Worm (Caenorhabditis elegans) whole organism, L1 larva: ENCODE measurements around the gene acr-15.
A peak's percentile ranks its signal among the peaks of the same experiment; 100 is the strongest.

Source experiments
- C04F5.9 ChIP-seq: sonication (generic microtip); optimal IDR thresholded peaks from 2 replicates; lab custom pipeline; 2016; ENCODE audit warnings: missing genetic modification characterization, missing compliant biosample characterization
- C34B4.2 ChIP-seq: sonication (generic microtip); optimal IDR thresholded peaks from 2 replicates; lab custom pipeline; 2017; ENCODE audit warnings: mild to moderate bottlenecking, missing genetic modification characterization, missing compliant biosample characterization
- Y116A8C.19 ChIP-seq: sonication (generic microtip); optimal IDR thresholded peaks from 2 replicates; lab custom pipeline; 2016; ENCODE audit warnings: missing compliant biosample characterization, missing genetic modification characterization, borderline replicate concordance
- ceh-63 ChIP-seq: fragments of 200-800 bp; sonication (Bioruptor generic); optimal IDR thresholded peaks from 2 replicates; lab custom pipeline; 2018; ENCODE audit warnings: mild to moderate bottlenecking, missing genetic modification characterization, missing compliant biosample characterization
- ceh-82 ChIP-seq, 3 experiments: fragments of 150-350 bp in 1 of 3; sonication (generic microtip) in 2 of 3; optimal IDR thresholded peaks; 2 replicates each; lab custom pipeline; 2014 to 2017; ENCODE audit warnings: missing biosample characterization in 3 of 3, missing genetic modification characterization in 3 of 3
- ceh-88 ChIP-seq: fragments of 200-800 bp; sonication (Bioruptor generic); IDR thresholded peaks from 2 replicates; pipeline ENCODE4 v1.3.6; 2022; ENCODE audit warnings: missing genetic modification characterization, missing compliant biosample characterization
- ceh-90 ChIP-seq: sonication (generic microtip); optimal IDR thresholded peaks from 2 replicates; lab custom pipeline; 2016; ENCODE audit warnings: missing genetic modification characterization, missing compliant biosample characterization
- efl-1 ChIP-seq, 4 experiments: fragments of 150-350 bp; optimal IDR thresholded peaks in 3 of 4; peaks in 1 of 4; 1 replicate in 1 of 4; 2 replicates in 3 of 4; lab custom pipeline; 2014; ENCODE audit warnings: missing biosample characterization in 2 of 4, missing genetic modification characterization in 2 of 4, missing genetic modification reagents in 2 of 4
- egl-13 ChIP-seq: sonication (generic microtip); optimal IDR thresholded peaks from 2 replicates; lab custom pipeline; 2016; ENCODE audit warnings: missing genotype, missing genetic modification reagents, missing genetic modification characterization, missing compliant biosample characterization
- egl-27 ChIP-seq, 2 experiments: fragments of 150-350 bp in 1 of 2; sonication (generic microtip); optimal IDR thresholded peaks; 3 replicates each; lab custom pipeline; 2017 to 2018; ENCODE audit warnings: missing biosample characterization in 2 of 2, missing genetic modification characterization in 2 of 2, missing genetic modification reagents in 2 of 2
- elt-2 ChIP-seq: sonication (generic microtip); optimal IDR thresholded peaks from 2 replicates; lab custom pipeline; 2016; ENCODE audit warnings: missing genetic modification characterization, mild to moderate bottlenecking, inconsistent platforms, missing compliant biosample characterization, missing genetic modification reagents
- elt-3 ChIP-seq, 6 experiments: fragments of 150-350 bp in 1 of 6; sonication (generic microtip); optimal IDR thresholded peaks; 2 replicates each; lab custom pipeline; 2017 to 2018; ENCODE audit warnings: missing biosample characterization in 6 of 6, missing genetic modification characterization in 6 of 6, inconsistent platforms in 1 of 6
- ets-5 ChIP-seq: fragments of 200-800 bp; sonication (Bioruptor generic); IDR thresholded peaks from 2 replicates; pipeline ENCODE4 v1.3.6; 2022; ENCODE audit warnings: missing genetic modification characterization, missing compliant biosample characterization
- fkh-10 ChIP-seq: sonication (generic microtip); optimal IDR thresholded peaks from 2 replicates; lab custom pipeline; 2017; ENCODE audit warnings: missing biosample characterization, missing genetic modification reagents, missing genetic modification characterization
- fkh-4 ChIP-seq: sonication (generic microtip); optimal IDR thresholded peaks from 2 replicates; lab custom pipeline; 2016; ENCODE audit warnings: missing compliant biosample characterization, missing genetic modification characterization, borderline replicate concordance
- fkh-8 ChIP-seq: sonication (generic microtip); optimal IDR thresholded peaks from 2 replicates; lab custom pipeline; 2016; ENCODE audit warnings: mild to moderate bottlenecking, missing genetic modification characterization, missing compliant biosample characterization
- fos-1 ChIP-seq: fragments of 150-350 bp; optimal IDR thresholded peaks from 2 replicates; lab custom pipeline; 2014; ENCODE audit warnings: missing biosample characterization, missing genetic modification characterization
- hlh-17 ChIP-seq: fragments of 200-800 bp; sonication (Bioruptor generic); optimal IDR thresholded peaks from 2 replicates; lab custom pipeline; 2018; ENCODE audit warnings: missing genetic modification characterization, mild to moderate bottlenecking, missing compliant biosample characterization, moderate library complexity, borderline replicate concordance
- hpl-2 ChIP-seq: fragments of 150-350 bp; optimal IDR thresholded peaks from 2 replicates; lab custom pipeline; 2014; ENCODE audit warnings: missing biosample characterization, missing genetic modification reagents, missing genetic modification characterization
- irx-1 ChIP-seq: sonication (generic microtip); optimal IDR thresholded peaks from 2 replicates; lab custom pipeline; 2016; ENCODE audit warnings: missing genetic modification characterization, missing compliant biosample characterization
- isw-1 ChIP-seq: fragments of 200-800 bp; sonication (Bioruptor generic); IDR thresholded peaks from 2 replicates; pipeline ENCODE4 v1.3.6; 2022; ENCODE audit warnings: missing genetic modification characterization, missing compliant biosample characterization
- lin-13 ChIP-seq: fragments of 150-350 bp; optimal IDR thresholded peaks from 2 replicates; lab custom pipeline; 2014; ENCODE audit warnings: missing biosample characterization, missing genetic modification reagents, missing genetic modification characterization
- lsy-2 ChIP-seq, 2 experiments: fragments of 150-350 bp; optimal IDR thresholded peaks; 2 replicates each; lab custom pipeline; 2014; ENCODE audit warnings: missing biosample characterization in 2 of 2, missing genetic modification characterization in 2 of 2
- mab-9 ChIP-seq: fragments of 200-800 bp; sonication (Bioruptor generic); IDR thresholded peaks from 2 replicates; pipeline ENCODE4 v1.3.6; 2022; ENCODE audit warnings: missing genetic modification reagents, missing genetic modification characterization, missing compliant biosample characterization
- mdl-1 ChIP-seq, 2 experiments: fragments of 150-350 bp; optimal IDR thresholded peaks; 2 replicates each; lab custom pipeline; 2014 to 2017; ENCODE audit warnings: missing biosample characterization in 2 of 2, missing genetic modification characterization in 2 of 2, inconsistent platforms in 1 of 2
- mef-2 ChIP-seq: fragments of 150-350 bp; optimal IDR thresholded peaks from 2 replicates; lab custom pipeline; 2014; ENCODE audit warnings: missing biosample characterization, missing genetic modification characterization
- nhr-11 ChIP-seq: fragments of 150-350 bp; optimal IDR thresholded peaks from 2 replicates; lab custom pipeline; 2014; ENCODE audit warnings: missing biosample characterization, missing genetic modification characterization
- nhr-71 ChIP-seq: sonication (generic microtip); optimal IDR thresholded peaks from 2 replicates; lab custom pipeline; 2016; ENCODE audit warnings: mild to moderate bottlenecking, missing genetic modification characterization, moderate library complexity, missing compliant biosample characterization
- nhr-77 ChIP-seq: fragments of 150-350 bp; optimal IDR thresholded peaks from 2 replicates; lab custom pipeline; 2014; ENCODE audit warnings: missing biosample characterization, missing genetic modification characterization
- nhr-85 ChIP-seq: sonication (generic microtip); peaks from one replicate; lab custom pipeline; 2016; ENCODE audit warnings: missing genetic modification characterization, inconsistent platforms, missing compliant biosample characterization
- pax-3 ChIP-seq: fragments of 200-800 bp; sonication (Bioruptor generic); optimal IDR thresholded peaks from 2 replicates; lab custom pipeline; 2018; ENCODE audit warnings: mild to moderate bottlenecking, missing genetic modification characterization, moderate library complexity, missing compliant biosample characterization
- rnt-1 ChIP-seq: sonication (generic microtip); optimal IDR thresholded peaks from 2 replicates; lab custom pipeline; 2016; ENCODE audit warnings: mild to moderate bottlenecking, missing genetic modification characterization, moderate library complexity, missing compliant biosample characterization
- sup-37 ChIP-seq: fragments of 200-800 bp; sonication (Bioruptor generic); optimal IDR thresholded peaks from 2 replicates; lab custom pipeline; 2018; ENCODE audit warnings: mild to moderate bottlenecking, missing genetic modification characterization, missing compliant biosample characterization
- swsn-7 ChIP-seq: sonication (generic microtip); optimal IDR thresholded peaks from 2 replicates; lab custom pipeline; 2016; ENCODE audit warnings: missing genetic modification characterization, missing compliant biosample characterization
- tlp-1 ChIP-seq: fragments of 150-350 bp; optimal IDR thresholded peaks from 2 replicates; lab custom pipeline; 2014; ENCODE audit warnings: missing biosample characterization, missing genetic modification characterization
- unc-130 ChIP-seq: fragments of 150-350 bp; optimal IDR thresholded peaks from 2 replicates; lab custom pipeline; 2017; ENCODE audit warnings: missing biosample characterization, missing genetic modification characterization, inconsistent platforms
- unc-30 ChIP-seq: sonication (generic microtip); optimal IDR thresholded peaks from 2 replicates; lab custom pipeline; 2017; ENCODE audit warnings: missing biosample characterization, missing genetic modification characterization
- unc-62 ChIP-seq: fragments of 150-350 bp; optimal IDR thresholded peaks from 2 replicates; lab custom pipeline; 2014; ENCODE audit warnings: missing biosample characterization, missing genetic modification reagents, missing genetic modification characterization
- unc-86 ChIP-seq: sonication (generic microtip); optimal IDR thresholded peaks from 2 replicates; lab custom pipeline; 2016; ENCODE audit warnings: missing genetic modification characterization, missing compliant biosample characterization
- unc-98 ChIP-seq: fragments of 200-800 bp; sonication (Bioruptor generic); IDR thresholded peaks from 2 replicates; pipeline ENCODE4 v1.3.6; 2022; ENCODE audit warnings: missing genetic modification characterization, missing compliant biosample characterization
- vab-15 ChIP-seq: sonication (generic microtip); optimal IDR thresholded peaks from 2 replicates; lab custom pipeline; 2017; ENCODE audit warnings: missing genotype, mild to moderate bottlenecking, missing genetic modification characterization, missing compliant biosample characterization
- zag-1 ChIP-seq: fragments of 150-350 bp; optimal IDR thresholded peaks from 2 replicates; lab custom pipeline; 2014; ENCODE audit warnings: missing biosample characterization, missing genetic modification characterization
- ztf-11 ChIP-seq, 2 experiments: sonication (generic microtip); optimal IDR thresholded peaks; 2 replicates each; lab custom pipeline; 2016 to 2017; ENCODE audit warnings: missing genetic modification characterization in 2 of 2, missing biosample characterization in 1 of 2, missing compliant biosample characterization in 1 of 2
- ztf-4 ChIP-seq: fragments of 150-350 bp; optimal IDR thresholded peaks from 2 replicates; lab custom pipeline; 2014; ENCODE audit warnings: missing biosample characterization, missing genetic modification characterization

The acr-15 gene

DNA sequence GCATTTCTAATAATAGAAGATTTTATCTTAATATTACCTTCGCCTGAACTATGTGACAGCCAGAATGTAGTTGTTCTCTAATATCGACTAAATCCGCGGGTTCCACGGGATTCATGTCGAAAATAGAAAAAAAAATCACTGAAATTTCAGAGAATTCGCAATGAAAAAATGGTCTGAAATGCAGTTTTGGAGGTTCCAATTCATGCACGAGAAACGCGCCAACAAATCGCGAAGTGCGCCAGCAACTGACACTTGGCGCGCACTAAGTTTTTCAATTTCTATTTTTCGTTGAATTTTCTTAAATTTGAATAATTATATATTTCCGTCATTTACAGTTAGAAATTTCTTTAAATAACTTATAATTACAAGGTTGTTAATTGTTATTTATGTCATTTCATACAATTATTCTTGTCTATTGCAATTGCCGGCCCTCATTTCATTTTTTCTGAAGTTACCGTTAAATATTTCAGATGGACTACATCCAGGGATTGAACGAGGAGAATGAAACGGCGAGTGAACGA, 17.4 kb downstream of the acr-15 start, which contains the start of the genes F25G6.9 and symk-1 (continued):
- TF ChIP-seq nhr-11 (tag; lab: Kevin White, UChicago) (peak; percentile 20), ceh-90 (tag; lab: Kevin White, UChicago) (no peak), unc-130 (tag; lab: Kevin White, UChicago) (peak; percentile 12), rnt-1 (tag; lab: Kevin White, UChicago) (peak; percentile 86), lsy-2 (tag; optimal IDR thresholded peaks at IDR 0.05; lab: Kevin White, UChicago) (peak; percentile 72 to 82), efl-1 (optimal IDR thresholded peaks at IDR 0.05; lab: Kevin White, UChicago) (peak; percentile 64 to 77), efl-1 (GFP tag; optimal IDR thresholded peaks at IDR 0.05 in 1 of 2; lab: Kevin White, UChicago) (peak; percentile 73 to 97), ceh-63 (GFP tag; lab: Kevin White, UChicago) (no peak), fos-1 (tag; lab: Kevin White, UChicago) (peak; percentile 7), vab-15 (no peak), hpl-2 (GFP tag; lab: Kevin White, UChicago) (peak; percentile 44), hlh-17 (GFP tag; lab: Kevin White, UChicago) (no peak), swsn-7 (tag; lab: Kevin White, UChicago) (peak; percentile 82), unc-62 (GFP tag; lab: Kevin White, UChicago) (no peak), mdl-1 (tag; optimal IDR thresholded peaks at IDR 0.05; lab: Kevin White, UChicago) (peak in 1 of 2 experiments; percentile 37), irx-1 (peak; percentile 80), nhr-77 (no peak), nhr-85 (tag; lab: Kevin White, UChicago) (peak; percentile 86), pax-3 (tag; lab: Kevin White, UChicago) (no peak), elt-2 (tag; lab: Kevin White, UChicago) (peak; percentile 12), ceh-88 (GFP tag; lab: Robert Waterston, UW) (no peak), egl-13 (tag; lab: Kevin White, UChicago) (peak; percentile 29), Y116A8C.19 (tag; lab: Kevin White, UChicago) (no peak), C34B4.2 (tag; lab: Kevin White, UChicago) (no peak), mab-9 (GFP tag; lab: Robert Waterston, UW) (no peak), unc-98 (GFP tag; lab: Robert Waterston, UW) (no peak), ztf-11 (tag; optimal IDR thresholded peaks at IDR 0.05; lab: Kevin White, UChicago) (peak in 1 of 2 experiments; percentile 41), elt-3 (tag; optimal IDR thresholded peaks at IDR 0.05; lab: Kevin White, UChicago) (peak in 2 of 6 experiments; percentile 13 to 17), ets-5 (GFP tag; lab: Robert Waterston, UW) (no peak), zag-1 (tag; lab: Kevin White, UChicago) (no peak), isw-1 (GFP tag; lab: Robert Waterston, UW) (peak; percentile 66), tlp-1 (tag; lab: Kevin White, UChicago) (no peak), fkh-10 (GFP tag; lab: Kevin White, UChicago) (no peak), egl-27 (tag; optimal IDR thresholded peaks at IDR 0.05; lab: Kevin White, UChicago) (no peak), fkh-8 (tag; lab: Kevin White, UChicago) (peak; percentile 9), ztf-4 (peak; percentile 12), ceh-82 (tag; optimal IDR thresholded peaks at IDR 0.05; lab: Kevin White, UChicago) (peak; percentile 58 to 74 (median 69)), lin-13 (GFP tag; lab: Kevin White, UChicago) (peak; percentile 41), fkh-4 (tag; lab: Kevin White, UChicago) (no peak), sup-37 (peak; percentile 41), nhr-71 (tag; lab: Kevin White, UChicago) (peak; percentile 86), unc-30 (tag; lab: Kevin White, UChicago) (no peak), mef-2 (no peak), unc-86 (tag; lab: Kevin White, UChicago) (peak; percentile 60), C04F5.9 (tag; lab: Kevin White, UChicago) (no peak)
